Worm (Caenorhabditis elegans) whole organism, early embryonic: ENCODE data around the gene mec-10.

Source experiments
- B0310.2 ChIP-seq: sonication (generic microtip); optimal IDR thresholded peaks from 2 replicates; lab custom pipeline; 2016; ENCODE audit warnings: mild to moderate bottlenecking, missing genetic modification characterization, missing compliant biosample characterization
- F13C5.2 ChIP-seq: sonication (generic microtip); optimal IDR thresholded peaks from 2 replicates; lab custom pipeline; 2017; ENCODE audit warnings: mild to moderate bottlenecking, missing genetic modification characterization, inconsistent platforms, missing compliant biosample characterization
- aly-1 ChIP-seq: sonication (generic microtip); optimal IDR thresholded peaks from 2 replicates; lab custom pipeline; 2016; ENCODE audit warnings: missing genetic modification characterization, missing compliant biosample characterization
- ama-1 ChIP-seq: fragments of 150-350 bp; optimal IDR thresholded peaks from 2 replicates; lab custom pipeline; 2014
- ceh-13 ChIP-seq: fragments of 200-800 bp; sonication (Bioruptor generic); optimal IDR thresholded peaks from 2 replicates; lab custom pipeline; 2018; ENCODE audit warnings: mild to moderate bottlenecking, missing genetic modification characterization, missing compliant biosample characterization
- ets-7 ChIP-seq: sonication (generic microtip); optimal IDR thresholded peaks from 2 replicates; lab custom pipeline; 2016; ENCODE audit warnings: missing genotype, missing genetic modification characterization, missing compliant biosample characterization
- flt-1 ChIP-seq: fragments of 200-800 bp; sonication (Bioruptor generic); IDR thresholded peaks from 2 replicates; pipeline ENCODE4 v1.3.6; 2022; ENCODE audit warnings: missing genetic modification characterization, missing compliant biosample characterization
- hmbx-1 ChIP-seq: sonication (generic microtip); optimal IDR thresholded peaks from 2 replicates; lab custom pipeline; 2016; ENCODE audit warnings: mild to moderate bottlenecking, missing genetic modification characterization, missing compliant biosample characterization
- hmg-4 ChIP-seq: fragments of 200-800 bp; sonication (Bioruptor generic); optimal IDR thresholded peaks from 2 replicates; lab custom pipeline; 2018; ENCODE audit warnings: mild to moderate bottlenecking, missing genetic modification characterization, missing compliant biosample characterization
- sea-1 ChIP-seq: fragments of 200-800 bp; sonication (Bioruptor generic); conservative IDR thresholded peaks from 2 replicates; pipeline ENCODE4 v1.3.6; 2022; ENCODE audit warnings: missing genetic modification characterization, missing compliant biosample characterization
- tbx-11 ChIP-seq: fragments of 200-800 bp; sonication (Bioruptor generic); IDR thresholded peaks from 2 replicates; pipeline ENCODE4 v1.3.6; 2022; ENCODE audit warnings: missing genetic modification characterization, missing compliant biosample characterization

- TF ChIP-seq flt-1 (GFP tag; lab: Robert Waterston, UW), result no peak
- no peak for TF ChIP-seq sea-1
- TF ChIP-seq ama-1 (lab: Kevin White, UChicago), result no peak
- no peak for TF ChIP-seq aly-1
- no peak for TF ChIP-seq ceh-13 (GFP tag; lab: Kevin White, UChicago)
- TF ChIP-seq F13C5.2, result no peak
- no peak for TF ChIP-seq hmbx-1 (tag; lab: Kevin White, UChicago)
- TF ChIP-seq ets-7, result no peak
- no peak for TF ChIP-seq hmg-4 (GFP tag; lab: Kevin White, UChicago)
- no peak for TF ChIP-seq tbx-11 (GFP tag; lab: Robert Waterston, UW)
- no peak for TF ChIP-seq B0310.2 (tag; lab: Kevin White, UChicago)
Measured at ce11 chrX:8463889-8464444, 6.1 kb downstream of the mec-10 start.
